Worm (Caenorhabditis elegans) whole organism, young adult: ENCODE results near the gene txt-5.

Experiments used
- K11D2.4 ChIP-seq: fragments of 200-800 bp; sonication (Bioruptor generic); IDR thresholded peaks from 2 replicates; pipeline ENCODE4 v1.3.6; 2022; ENCODE audit warnings: missing genetic modification reagents, missing genetic modification characterization, missing compliant biosample characterization
- lag-1 ChIP-seq: fragments of 200-800 bp; sonication (Bioruptor generic); IDR thresholded peaks from 2 replicates; pipeline ENCODE4 v1.3.6; 2022; ENCODE audit warnings: missing genetic modification reagents, missing genetic modification characterization, missing compliant biosample characterization
- let-607 ChIP-seq, 2 experiments: fragments of 200-800 bp in 1 of 2; sonication (Bioruptor generic) in 1 of 2; sonication (generic microtip) in 1 of 2; optimal IDR thresholded peaks; 2 replicates each; lab custom pipeline; 2016 to 2018; ENCODE audit warnings: mild to moderate bottlenecking in 2 of 2, missing compliant biosample characterization in 2 of 2, missing genetic modification characterization in 2 of 2, moderate library complexity in 2 of 2, missing genotype in 1 of 2
- nfya-1 ChIP-seq: sonication (generic microtip); optimal IDR thresholded peaks from 2 replicates; lab custom pipeline; 2017; ENCODE audit warnings: antibody characterized with exemption, missing compliant biosample characterization, missing genetic modification characterization, borderline replicate concordance; ENCODE audit not compliant: insufficient read depth
- nhr-90 ChIP-seq: sonication (generic microtip); optimal IDR thresholded peaks from 2 replicates; lab custom pipeline; 2016; ENCODE audit warnings: missing genotype, mild to moderate bottlenecking, missing genetic modification characterization, missing compliant biosample characterization

- no peak for TF ChIP-seq K11D2.4 (GFP tag; lab: Robert Waterston, UW)
- no peak for TF ChIP-seq nhr-90 (tag; lab: Kevin White, UChicago)
- no peak for TF ChIP-seq lag-1
- TF ChIP-seq let-607 (tag; optimal IDR thresholded peaks at IDR 0.05; lab: Kevin White, UChicago): no peak
- no peak for TF ChIP-seq nfya-1 (tag; lab: Kevin White, UChicago)
These were observed 17.0 kb upstream of the txt-5 start for ce11 chrV:7853900-7854299.
